Fruit fly (Drosophila melanogaster) Kc167 (cell line): ENCODE results near the gene ro.

Experiments
- Myc ChIP-seq: fragments of >200 bp; optimal IDR thresholded peaks from 2 replicates; lab custom pipeline; 2017; ENCODE audit warnings: missing external identifiers
- Sin3A ChIP-seq: fragments of >200 bp; optimal IDR thresholded peaks from 2 replicates; lab custom pipeline; 2018; ENCODE audit warnings: missing external identifiers
- h ChIP-seq: fragments of >200 bp; optimal IDR thresholded peaks from 3 replicates; lab custom pipeline; 2018; ENCODE audit warnings: missing external identifiers
- insv ChIP-seq: fragments of >200 bp; optimal IDR thresholded peaks from 3 replicates; lab custom pipeline; 2018; ENCODE audit warnings: missing external identifiers
- psq ChIP-seq: fragments of >200 bp; optimal IDR thresholded peaks from 2 replicates; lab custom pipeline; 2017; ENCODE audit warnings: missing external identifiers
- ttk ChIP-seq: sonication (Bioruptor generic); optimal IDR thresholded peaks from 2 replicates; lab custom pipeline; 2017; ENCODE audit warnings: missing external identifiers

The ro gene

DNA sequence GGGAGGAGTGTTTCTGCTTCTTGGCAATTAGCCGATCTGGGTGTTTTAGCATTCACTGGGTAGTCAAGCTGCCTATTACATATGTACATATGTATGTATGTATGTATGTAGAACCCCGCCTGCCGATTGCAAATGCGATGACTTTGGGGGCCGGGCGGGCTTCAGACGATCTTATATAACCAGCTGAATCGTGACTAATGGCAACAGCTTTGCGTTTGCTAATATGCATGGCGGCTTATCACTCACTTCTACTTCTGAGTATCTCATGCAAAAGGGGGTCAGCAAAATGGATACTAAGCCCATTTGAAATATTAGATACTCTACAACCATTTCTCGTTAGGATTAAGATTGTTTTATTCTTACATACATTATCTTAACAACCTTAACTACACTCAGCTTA is 15.3 kb upstream of the ro start:
- TF ChIP-seq h (no peak), insv (no peak), ttk (lab: Kevin White, UChicago) (no peak), Sin3A (no peak), Myc (lab: Kevin White, UChicago) (no peak), psq (lab: Kevin White, UChicago) (no peak)

dm6 chr3R:26893621-26894316 is 12.8 kb upstream of the ro start:
- TF ChIP-seq h (no peak), Sin3A (no peak), Myc (lab: Kevin White, UChicago) (no peak), psq (lab: Kevin White, UChicago) (no peak), insv (no peak)

DNA sequence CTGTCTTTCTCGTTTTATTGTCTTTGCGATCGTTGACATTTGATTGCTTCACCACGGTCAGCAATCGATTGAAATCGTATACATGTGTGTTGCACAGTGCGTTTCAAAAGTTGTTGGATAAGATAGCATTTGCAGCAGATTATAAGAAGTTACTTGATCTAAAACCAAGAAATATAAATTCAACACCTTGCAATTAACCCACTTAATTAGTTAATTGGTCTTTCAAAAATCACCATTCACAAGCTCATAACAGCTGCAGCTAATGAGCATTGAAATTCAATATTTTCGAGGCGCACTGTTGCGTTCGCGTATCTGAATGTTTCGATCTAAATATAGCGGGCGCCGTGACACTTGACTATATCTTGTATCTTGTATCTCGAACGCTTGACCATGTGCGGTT is 11.8 kb upstream of the ro start:
- TF ChIP-seq Myc (lab: Kevin White, UChicago) (no peak), ttk (lab: Kevin White, UChicago) (no peak), Sin3A (no peak), h (no peak), insv (no peak), psq (lab: Kevin White, UChicago) (no peak)

DNA sequence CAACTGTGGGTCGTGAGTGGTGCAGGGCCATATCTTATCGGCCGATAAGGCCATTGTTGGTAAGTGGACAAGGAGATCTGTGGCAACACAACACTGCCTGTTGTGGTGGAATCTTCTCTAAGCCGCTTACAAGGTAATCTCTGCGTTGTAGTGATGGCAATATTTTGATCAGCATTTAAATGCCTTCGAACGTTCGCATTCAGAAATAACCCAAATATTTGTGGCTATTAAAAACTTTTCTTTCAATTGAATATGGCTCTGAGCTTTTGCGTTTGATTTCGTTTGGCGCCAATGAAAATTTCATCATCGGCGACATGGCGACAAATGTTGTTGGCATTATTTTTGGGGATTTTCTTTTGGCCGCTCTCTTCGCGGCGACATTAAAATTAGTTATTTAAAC is 9.5 kb upstream of the ro start:
- TF ChIP-seq h = no peak
- TF ChIP-seq ttk (lab: Kevin White, UChicago) = no peak
- no peak for TF ChIP-seq Myc (lab: Kevin White, UChicago)
- no peak for TF ChIP-seq insv
- no peak for TF ChIP-seq Sin3A
- no peak for TF ChIP-seq psq (lab: Kevin White, UChicago)

dm6 chr3R:26890088-26890487 is 9.1 kb upstream of the ro start:
- no peak for TF ChIP-seq Sin3A
- no peak for TF ChIP-seq h
- no peak for TF ChIP-seq Myc (lab: Kevin White, UChicago)
- TF ChIP-seq psq (lab: Kevin White, UChicago) = no peak
- TF ChIP-seq ttk (lab: Kevin White, UChicago) = no peak
- TF ChIP-seq insv = no peak

DNA sequence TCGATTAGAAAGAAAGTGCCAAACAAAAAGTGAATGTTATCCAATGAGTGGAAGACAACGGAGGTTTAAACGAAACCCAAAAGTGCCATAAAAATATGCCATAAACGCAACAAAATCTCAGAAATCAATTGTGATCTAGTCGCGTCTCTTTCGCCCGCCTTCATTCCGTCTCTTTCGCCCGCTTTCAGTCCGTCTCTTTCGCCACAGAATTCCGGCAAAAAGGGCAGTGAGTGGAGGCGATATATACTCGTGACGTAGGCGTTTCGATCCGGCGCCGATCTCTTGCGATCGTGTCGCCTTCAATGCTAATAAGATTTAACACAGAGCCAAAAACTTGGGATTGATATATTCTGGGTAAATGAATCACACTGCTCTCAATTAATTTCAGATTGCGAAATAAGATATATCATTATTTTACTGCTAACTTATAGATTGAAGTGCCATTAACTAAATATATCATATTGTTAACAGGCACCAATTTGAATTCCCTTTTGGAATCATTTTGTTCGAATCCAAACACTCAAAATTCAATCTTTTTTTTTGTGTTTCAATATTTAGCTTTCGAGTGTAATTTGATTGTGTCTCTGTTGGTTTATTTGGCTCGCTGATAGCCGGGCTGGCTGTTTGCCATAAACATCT is 7.2 kb upstream of the ro start:
- no peak for TF ChIP-seq h
- no peak for TF ChIP-seq psq (lab: Kevin White, UChicago)
- TF ChIP-seq insv = no peak
- TF ChIP-seq Myc (lab: Kevin White, UChicago) = no peak
- TF ChIP-seq ttk (lab: Kevin White, UChicago) = no peak
- no peak for TF ChIP-seq Sin3A

DNA sequence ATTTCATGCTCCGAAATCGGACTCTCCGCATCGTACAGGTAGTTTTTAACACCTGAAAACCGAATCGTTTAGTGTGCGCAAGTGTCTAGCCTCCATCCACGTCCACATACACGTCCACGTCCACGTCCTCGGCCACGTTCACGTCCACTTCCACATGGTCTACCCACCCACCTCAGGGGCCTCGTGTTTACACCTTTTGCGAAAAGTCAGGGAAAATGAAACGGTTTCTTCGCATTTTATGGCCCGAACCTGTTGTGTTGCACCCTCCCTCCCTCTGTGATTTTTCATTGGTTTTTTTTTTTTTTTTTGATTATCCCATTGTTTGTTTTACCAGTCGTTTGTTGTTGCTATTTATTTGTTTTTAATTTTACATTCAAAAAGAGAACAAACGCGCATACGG is 6.2 kb upstream of the ro start:
- no peak for TF ChIP-seq Sin3A
- no peak for TF ChIP-seq ttk (lab: Kevin White, UChicago)
- TF ChIP-seq h = no peak
- TF ChIP-seq Myc (lab: Kevin White, UChicago) = no peak
- no peak for TF ChIP-seq psq (lab: Kevin White, UChicago)
- TF ChIP-seq insv = no peak

dm6 chr3R:26886283-26886689 is 5.3 kb upstream of the ro start:
- TF ChIP-seq ttk (lab: Kevin White, UChicago) (no peak), insv (no peak), h (no peak), psq (lab: Kevin White, UChicago) (no peak), Myc (lab: Kevin White, UChicago) (no peak), Sin3A (no peak)

dm6 chr3R:26885192-26885591 is 4.2 kb upstream of the ro start:
- no peak for TF ChIP-seq h
- no peak for TF ChIP-seq psq (lab: Kevin White, UChicago)
- no peak for TF ChIP-seq insv
- no peak for TF ChIP-seq Sin3A
- TF ChIP-seq Myc (lab: Kevin White, UChicago) = no peak
- TF ChIP-seq ttk (lab: Kevin White, UChicago) = no peak

DNA sequence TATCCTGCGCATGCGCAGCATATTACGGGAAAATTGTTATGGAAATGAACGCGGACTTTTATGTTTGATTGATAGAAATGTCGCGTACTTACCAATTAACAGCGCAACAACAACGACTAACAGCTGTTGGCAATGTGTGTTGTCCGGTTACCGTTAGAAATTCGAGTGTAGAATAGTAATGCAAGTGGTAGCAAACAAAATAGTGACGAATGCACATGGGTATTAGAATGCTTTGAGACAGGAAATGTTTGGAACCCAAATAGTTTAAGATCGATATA is 2.0 kb upstream of the ro start:
- TF ChIP-seq ttk (lab: Kevin White, UChicago) = no peak
- TF ChIP-seq insv = no peak
- no peak for TF ChIP-seq h
- TF ChIP-seq psq (lab: Kevin White, UChicago) = no peak
- no peak for TF ChIP-seq Myc (lab: Kevin White, UChicago)

- no peak for TF ChIP-seq psq (lab: Kevin White, UChicago)
- no peak for TF ChIP-seq ttk (lab: Kevin White, UChicago)
- TF ChIP-seq Sin3A = no peak
- TF ChIP-seq Myc (lab: Kevin White, UChicago) = no peak
- TF ChIP-seq h = no peak
- TF ChIP-seq insv = no peak
Measured at dm6 chr3R:26882230-26883014, 1.5 kb upstream of the ro start.

DNA sequence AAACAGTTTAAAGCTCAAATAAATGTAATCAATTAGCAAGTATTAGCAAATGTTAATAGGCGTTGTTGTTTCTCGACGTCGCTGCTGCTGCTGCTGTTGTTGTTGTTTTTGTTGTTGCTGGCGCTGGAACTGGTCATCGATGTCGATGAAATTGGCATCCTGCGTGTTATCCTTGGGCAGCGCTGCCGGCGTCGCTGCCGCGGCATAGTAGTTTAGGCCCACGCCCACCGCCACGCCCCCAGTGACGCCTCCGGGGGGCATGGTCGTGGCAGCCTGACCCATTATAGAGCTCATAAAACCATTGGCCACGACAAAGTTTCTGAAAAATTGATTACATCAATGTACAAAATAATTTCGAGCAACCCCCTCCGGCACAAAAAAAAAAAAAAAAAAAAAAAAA is 4.1 kb downstream of the ro start:
- no peak for TF ChIP-seq psq (lab: Kevin White, UChicago)
- TF ChIP-seq h = no peak
- no peak for TF ChIP-seq Myc (lab: Kevin White, UChicago)
- TF ChIP-seq insv = no peak
- TF ChIP-seq ttk (lab: Kevin White, UChicago) = peak; percentile 27

dm6 chr3R:26876432-26876831 is 4.5 kb downstream of the ro start, which contains the start of gene CG5500:
CG5500 (plus strand) TSS chr3R:26876630.
- TF ChIP-seq ttk (lab: Kevin White, UChicago) (no peak), psq (lab: Kevin White, UChicago) (no peak), h (no peak), Myc (lab: Kevin White, UChicago) (no peak), Sin3A (no peak), insv (no peak)
